Fruit fly (Drosophila melanogaster) whole organism, prepupa: ENCODE data around the gene CG31406.

Source experiments
- Blimp-1 ChIP-seq: fragments of 200-800 bp; sonication (Bioruptor generic); optimal IDR thresholded peaks from 3 replicates; lab custom pipeline; 2017; ENCODE audit warnings: missing biosample characterization, missing genetic modification characterization, mild to moderate bottlenecking, moderate library complexity, missing genetic modification reagents
- CG11294 ChIP-seq: fragments of 200-800 bp; sonication (Bioruptor generic); IDR thresholded peaks from 2 replicates; pipeline ENCODE4 v1.3.6; 2022; ENCODE audit warnings: missing biosample characterization, missing genetic modification characterization
- CG32006 ChIP-seq: fragments of 200-800 bp; sonication (Bioruptor generic); optimal IDR thresholded peaks from 3 replicates; lab custom pipeline; 2017; ENCODE audit warnings: missing biosample characterization, mild to moderate bottlenecking, missing genetic modification characterization
- CG6808 ChIP-seq: fragments of 200-800 bp; sonication (Bioruptor generic); optimal IDR thresholded peaks from 3 replicates; lab custom pipeline; 2017; ENCODE audit warnings: missing biosample characterization, missing genetic modification characterization, mild to moderate bottlenecking, moderate library complexity, missing genetic modification reagents
- CG6854 ChIP-seq: fragments of 200-800 bp; sonication (Bioruptor generic); optimal IDR thresholded peaks from 2 replicates; lab custom pipeline; 2017; ENCODE audit warnings: missing biosample characterization, mild to moderate bottlenecking, missing genetic modification characterization
- CG7368 ChIP-seq: fragments of 200-800 bp; sonication (Bioruptor generic); optimal IDR thresholded peaks from 3 replicates; lab custom pipeline; 2016; ENCODE audit warnings: missing biosample characterization, missing genetic modification characterization
- Ets21C ChIP-seq: fragments of 200-800 bp; sonication (Bioruptor generic); optimal IDR thresholded peaks from 3 replicates; lab custom pipeline; 2016; ENCODE audit warnings: missing biosample characterization, missing genetic modification characterization
- Ets96B ChIP-seq: fragments of 200-800 bp; optimal IDR thresholded peaks from 2 replicates; lab custom pipeline; 2019; ENCODE audit warnings: missing biosample characterization, mild to moderate bottlenecking, missing genetic modification characterization, moderate library complexity
- Met ChIP-seq: fragments of 200-800 bp; sonication (Bioruptor generic); optimal IDR thresholded peaks from 3 replicates; lab custom pipeline; 2016; ENCODE audit warnings: missing biosample characterization, missing genetic modification characterization
- Sox14 ChIP-seq: fragments of 200-800 bp; sonication (Bioruptor generic); optimal IDR thresholded peaks from 3 replicates; lab custom pipeline; 2016; ENCODE audit warnings: missing biosample characterization, missing genetic modification characterization
- Sox15 ChIP-seq: fragments of 200-800 bp; sonication (Bioruptor generic); optimal IDR thresholded peaks from 3 replicates; lab custom pipeline; 2016; ENCODE audit warnings: missing biosample characterization, missing genetic modification characterization
- net ChIP-seq: fragments of 200-800 bp; sonication (Bioruptor generic); optimal IDR thresholded peaks from 3 replicates; lab custom pipeline; 2016; ENCODE audit warnings: missing biosample characterization, missing genetic modification characterization
- pdm3 ChIP-seq: fragments of 200-800 bp; sonication (Bioruptor generic); optimal IDR thresholded peaks from 3 replicates; lab custom pipeline; 2016; ENCODE audit warnings: missing biosample characterization, missing genetic modification characterization
- spab ChIP-seq: fragments of 200-800 bp; sonication (Bioruptor generic); optimal IDR thresholded peaks from 2 replicates; lab custom pipeline; 2017; ENCODE audit warnings: missing biosample characterization, mild to moderate bottlenecking, missing genetic modification characterization, missing genetic modification reagents

DNA sequence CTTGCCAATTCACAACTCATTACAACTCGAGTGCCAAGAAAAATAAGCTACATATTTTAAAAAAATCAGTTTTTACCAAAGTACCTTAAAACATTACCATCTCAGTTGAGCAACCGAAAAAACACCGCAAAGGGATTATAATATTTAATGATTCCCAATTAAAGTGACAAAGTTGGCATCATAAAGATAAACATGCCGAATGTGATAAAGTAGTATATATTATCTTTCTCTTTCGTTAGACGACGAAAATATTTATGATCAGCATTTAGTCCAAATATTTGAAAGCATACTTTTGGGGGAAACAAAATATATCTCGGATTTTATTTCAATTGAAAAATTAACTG lies 36.8 kb upstream of the CG31406 start:
- TF ChIP-seq CG6854 (GFP tag; lab: Kevin White, UChicago): no peak
- TF ChIP-seq Ets21C (GFP tag; lab: Kevin White, UChicago): no peak
- no peak for TF ChIP-seq net
- TF ChIP-seq Sox15 (GFP tag; lab: Kevin White, UChicago): no peak
- TF ChIP-seq spab: no peak
- TF ChIP-seq CG6808 (GFP tag; lab: Kevin White, UChicago): no peak
- TF ChIP-seq CG7368 (GFP tag; lab: Kevin White, UChicago): no peak
- TF ChIP-seq CG32006 (GFP tag; lab: Kevin White, UChicago): no peak
- TF ChIP-seq CG11294 (GFP tag; lab: Robert Waterston, UW): no peak
- TF ChIP-seq Met (GFP tag; lab: Kevin White, UChicago): no peak
- TF ChIP-seq Ets96B (tag; lab: Kevin White, UChicago): no peak
- no peak for TF ChIP-seq Sox14 (GFP tag; lab: Kevin White, UChicago)
- no peak for TF ChIP-seq Blimp-1 (GFP tag; lab: Kevin White, UChicago)
- no peak for TF ChIP-seq pdm3 (GFP tag; lab: Kevin White, UChicago)
